Worm (Caenorhabditis elegans): ENCODE results near the gene cdh-8.
A peak's percentile ranks its signal among the peaks of the same experiment; 100 is the strongest.

The cdh-8 gene

DNA sequence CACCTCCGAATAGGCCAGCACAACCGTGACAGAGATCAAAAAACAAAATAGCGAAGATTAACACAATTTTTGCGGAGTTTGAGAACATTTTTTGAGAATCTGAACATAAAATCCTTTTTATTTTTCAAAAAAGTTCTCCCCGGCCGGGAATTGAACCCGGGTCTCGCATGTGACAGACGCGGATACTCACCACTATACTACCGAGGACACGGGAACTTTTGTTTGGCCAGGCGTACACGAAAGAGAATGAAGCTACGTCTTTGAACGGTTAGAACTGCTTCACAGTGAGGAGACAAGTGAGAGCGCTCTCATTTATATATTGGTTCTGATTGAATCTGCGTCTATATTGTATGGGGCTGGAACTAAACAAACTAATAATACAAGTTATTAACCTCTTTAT, 17.1 kb upstream of the cdh-8 start, which contains the start of gene grl-26 (continued):
- TF ChIP-seq Y95B8A.8 (GFP tag; IDR thresholded peaks at IDR 0.05) (no peak), ceh-100 (GFP tag; IDR thresholded peaks at IDR 0.05) (peak; percentile 41; the same call in 1 of the 2 replicates), attf-5 (GFP tag; optimal IDR thresholded peaks at IDR 0.05) (peak; percentile 55), F33H1.4 (GFP tag; IDR thresholded peaks at IDR 0.05) (no peak), pbrm-1 (GFP tag; IDR thresholded peaks at IDR 0.05) (peak; percentile 75), ekl-4 (GFP tag; IDR thresholded peaks at IDR 0.05) (peak; percentile 65; the same call in 1 of the 2 replicates), Y79H2A.3 (GFP tag; conservative IDR thresholded peaks at IDR 0.05) (0 out of 2 replicates have a peak, but pooled peaks have one; percentile 22), ztf-6 (GFP tag; IDR thresholded peaks at IDR 0.05) (no peak), aptf-3 (GFP tag; IDR thresholded peaks at IDR 0.05) (no peak), nhr-120 (GFP tag; IDR thresholded peaks at IDR 0.05) (0 out of 2 replicates have a peak, but pooled peaks have one; percentile 15), egrh-3 (GFP tag; IDR thresholded peaks at IDR 0.05) (peak; percentile 48), lag-1 (GFP tag; IDR thresholded peaks at IDR 0.05) (no peak), unc-62 (GFP tag; optimal IDR thresholded peaks at IDR 0.05) (no peak), Y53F4B.3 (GFP tag; IDR thresholded peaks at IDR 0.05) (0 out of 2 replicates have a peak, but pooled peaks have one; percentile 12), nhr-90 (tag; optimal IDR thresholded peaks at IDR 0.05) (peak; percentile 85), sea-2 (GFP tag; IDR thresholded peaks at IDR 0.05) (no peak), ets-4 (GFP tag; optimal IDR thresholded peaks at IDR 0.05) (no peak), T07F8.4 (tag; optimal IDR thresholded peaks at IDR 0.05) (peak; percentile 64), dox-1 (GFP tag; IDR thresholded peaks at IDR 0.05) (peak; percentile 82), dpl-1 (GFP tag; optimal IDR thresholded peaks at IDR 0.05) (no peak), madf-3 (GFP tag; IDR thresholded peaks at IDR 0.05) (no peak), die-1 (tag; optimal IDR thresholded peaks at IDR 0.05) (peak; percentile 88), F57A8.1 (GFP tag; optimal IDR thresholded peaks at IDR 0.05) (no peak), him-1 (tag; optimal IDR thresholded peaks at IDR 0.05) (peak; percentile 89), D2030.7 (GFP tag; IDR thresholded peaks at IDR 0.05) (peak; percentile 78), atf-7 (tag; optimal IDR thresholded peaks at IDR 0.05) (peak; percentile 1), hlh-26 (GFP tag; conservative IDR thresholded peaks at IDR 0.05) (no peak), mel-28 (tag; optimal IDR thresholded peaks at IDR 0.05; ENCODE audit: borderline replicate concordance) (no peak), mcd-1 (GFP tag; IDR thresholded peaks at IDR 0.05) (peak; percentile 63), lin-40 (tag; optimal IDR thresholded peaks at IDR 0.05) (no peak), C06A6.2 (GFP tag; conservative IDR thresholded peaks at IDR 0.05) (0 out of 2 replicates have a peak, but pooled peaks have one; percentile 40), Y53G8AR.9 (GFP tag; conservative IDR thresholded peaks at IDR 0.05) (0 out of 2 replicates have a peak, but pooled peaks have one; percentile 29), cebp-2 (GFP tag; IDR thresholded peaks at IDR 0.05) (0 out of 2 replicates have a peak, but pooled peaks have one; percentile 68), hmg-1.2 (GFP tag; IDR thresholded peaks at IDR 0.05) (peak; percentile 71), ZK185.1 (tag; optimal IDR thresholded peaks at IDR 0.05; ENCODE audit: poor library complexity, severe bottlenecking) (peak; percentile 79), B0035.1 (tag; optimal IDR thresholded peaks at IDR 0.05) (peak; percentile 28), dpff-1 (tag; optimal IDR thresholded peaks at IDR 0.05) (no peak), ceh-27 (GFP tag; optimal IDR thresholded peaks at IDR 0.05) (peak; percentile 28), zfh-2 (GFP tag; conservative IDR thresholded peaks at IDR 0.05) (no peak), F37B4.10 (GFP tag; IDR thresholded peaks at IDR 0.05) (0 out of 2 replicates have a peak, but pooled peaks have one; percentile 86), pha-4 (tag; optimal IDR thresholded peaks at IDR 0.05) (no peak), mes-4 (tag; optimal IDR thresholded peaks at IDR 0.05) (peak; percentile 85), snpc-1.3 (tag; optimal IDR thresholded peaks at IDR 0.05; ENCODE audit: insufficient read depth) (peak; percentile 52), somi-1 (GFP tag; optimal IDR thresholded peaks at IDR 0.05) (peak; percentile 58), B0261.1 (tag; optimal IDR thresholded peaks at IDR 0.05) (peak; percentile 90), nfya-2 (GFP tag; IDR thresholded peaks at IDR 0.05) (no peak), tbp1 (GFP tag; optimal IDR thresholded peaks at IDR 0.05) (peak; percentile 98), unc-130 (GFP tag; optimal IDR thresholded peaks at IDR 0.05) (no peak)

Measured in whole organism, young adult.